Fruit fly (Drosophila melanogaster) whole organism, embryonic: Measurements from ENCODE around the gene Atu.

ENCODE experiments used
- Adf1 ChIP-seq: fragments of 200-800 bp; sonication (Bioruptor generic); IDR thresholded peaks from 2 replicates; pipeline ENCODE4 v1.3.6; 2022; ENCODE audit warnings: missing biosample characterization, missing genetic modification characterization
- Awh ChIP-seq: fragments of 200-800 bp; sonication (Bioruptor generic); IDR thresholded peaks from 2 replicates; pipeline ENCODE4, ENCODE4 v1.3.6; 2022; ENCODE audit warnings: missing biosample characterization, missing genetic modification characterization
- Bteb2 ChIP-seq: fragments of 200-800 bp; sonication (Bioruptor generic); optimal IDR thresholded peaks from 2 replicates; lab custom pipeline; 2016; ENCODE audit warnings: missing biosample characterization, missing genetic modification characterization
- CG10209 ChIP-seq: fragments of 200-800 bp; sonication (Bioruptor generic); optimal IDR thresholded peaks from 3 replicates; lab custom pipeline; 2017; ENCODE audit warnings: missing biosample characterization, mild to moderate bottlenecking, missing genetic modification characterization, missing genetic modification reagents
- CG1024 ChIP-seq: fragments of 200-800 bp; sonication (Bioruptor generic); IDR thresholded peaks from 2 replicates; pipeline ENCODE4 v1.3.6; 2022; ENCODE audit warnings: missing biosample characterization, missing genetic modification characterization
- CG10267 ChIP-seq: fragments of 200-800 bp; sonication (Bioruptor generic); optimal IDR thresholded peaks from 2 replicates; lab custom pipeline; 2018; ENCODE audit warnings: missing biosample characterization, mild to moderate bottlenecking, missing genetic modification characterization, moderate library complexity
- CG10979 ChIP-seq: fragments of 200-800 bp; sonication (Bioruptor generic); optimal IDR thresholded peaks from 2 replicates; lab custom pipeline; 2018; ENCODE audit warnings: missing biosample characterization, mild to moderate bottlenecking, missing genetic modification characterization, moderate library complexity
- CG11723 ChIP-seq: fragments of 200-800 bp; sonication (Bioruptor generic); optimal IDR thresholded peaks from 2 replicates; lab custom pipeline; 2017; ENCODE audit warnings: missing biosample characterization, mild to moderate bottlenecking, missing genetic modification characterization
- CG12659 ChIP-seq: fragments of 200-800 bp; sonication (Bioruptor generic); optimal IDR thresholded peaks from 3 replicates; lab custom pipeline; 2017; ENCODE audit warnings: mild to moderate bottlenecking, missing biosample characterization, missing genetic modification reagents, missing genetic modification characterization
- CG13296 ChIP-seq: fragments of 200-800 bp; sonication (Bioruptor generic); optimal IDR thresholded peaks from 3 replicates; lab custom pipeline; 2018; ENCODE audit warnings: missing biosample characterization, mild to moderate bottlenecking, missing genetic modification characterization
- CG1529 ChIP-seq: fragments of 200-800 bp; sonication (Bioruptor generic); optimal IDR thresholded peaks from 3 replicates; lab custom pipeline; 2018; ENCODE audit warnings: missing biosample characterization, missing genetic modification characterization
- CG1647 ChIP-seq: fragments of 200-800 bp; sonication (Bioruptor generic); optimal IDR thresholded peaks from 3 replicates; lab custom pipeline; 2016; ENCODE audit warnings: missing biosample characterization, missing genetic modification characterization
- CG17802 ChIP-seq: fragments of 200-800 bp; sonication (Bioruptor generic); optimal IDR thresholded peaks from 2 replicates; lab custom pipeline; 2018; ENCODE audit warnings: missing biosample characterization, mild to moderate bottlenecking, missing genetic modification characterization, moderate library complexity
- CG17829 ChIP-seq: fragments of 200-800 bp; optimal IDR thresholded peaks from 2 replicates; lab custom pipeline; 2019; ENCODE audit warnings: missing biosample characterization, mild to moderate bottlenecking, missing genetic modification characterization, moderate library complexity
- CG31388 ChIP-seq: fragments of 200-800 bp; sonication (Bioruptor generic); optimal IDR thresholded peaks from 2 replicates; lab custom pipeline; 2016; ENCODE audit warnings: missing biosample characterization, missing genetic modification characterization
- CG3847 ChIP-seq: fragments of 200-800 bp; sonication (Bioruptor generic); IDR thresholded peaks from 2 replicates; pipeline ENCODE4 v1.3.6; 2022; ENCODE audit warnings: missing biosample characterization, missing genetic modification characterization
- CG4820 ChIP-seq: fragments of 200-800 bp; sonication (Bioruptor generic); optimal IDR thresholded peaks from 3 replicates; lab custom pipeline; 2016; ENCODE audit warnings: missing biosample characterization, missing genetic modification characterization
- CG6813 ChIP-seq: fragments of 200-800 bp; sonication (Bioruptor generic); optimal IDR thresholded peaks from 2 replicates; lab custom pipeline; 2017; ENCODE audit warnings: missing biosample characterization, missing genetic modification characterization, mild to moderate bottlenecking, moderate library complexity, missing genetic modification reagents
- CG7745 ChIP-seq: fragments of 200-800 bp; sonication (Bioruptor generic); optimal IDR thresholded peaks from 2 replicates; lab custom pipeline; 2018; ENCODE audit warnings: missing biosample characterization, mild to moderate bottlenecking, missing genetic modification characterization, moderate library complexity
- CG8290 ChIP-seq, 3 experiments: fragments of 200-800 bp; sonication (Bioruptor generic); optimal IDR thresholded peaks; 2 replicates each; lab custom pipeline; 2016 to 2019; ENCODE audit warnings: missing biosample characterization in 3 of 3, missing genetic modification characterization in 3 of 3, mild to moderate bottlenecking in 2 of 3, moderate library complexity in 1 of 3
- CG8924 ChIP-seq: fragments of 200-800 bp; optimal IDR thresholded peaks from 3 replicates; lab custom pipeline; 2019; ENCODE audit warnings: missing biosample characterization, mild to moderate bottlenecking, missing genetic modification characterization, moderate library complexity
- CG9932 ChIP-seq: fragments of 200-800 bp; sonication (Bioruptor generic); IDR thresholded peaks from 2 replicates; pipeline ENCODE4 v1.3.6; 2022; ENCODE audit warnings: missing biosample characterization, missing genetic modification characterization
- Deaf1 ChIP-seq: fragments of 200-800 bp; optimal IDR thresholded peaks from 3 replicates; lab custom pipeline; 2019; ENCODE audit warnings: missing biosample characterization, mild to moderate bottlenecking, missing genetic modification characterization, moderate library complexity
- Fer1 ChIP-seq: fragments of 200-800 bp; sonication (Bioruptor generic); optimal IDR thresholded peaks from 2 replicates; lab custom pipeline; 2017; ENCODE audit warnings: missing biosample characterization, mild to moderate bottlenecking, missing genetic modification characterization
- Fer3 ChIP-seq: fragments of 200-800 bp; sonication (Bioruptor generic); optimal IDR thresholded peaks from 2 replicates; lab custom pipeline; 2018; ENCODE audit warnings: missing biosample characterization, mild to moderate bottlenecking, missing genetic modification characterization, moderate library complexity
- HLH54F ChIP-seq: fragments of 200-800 bp; sonication (Bioruptor generic); optimal IDR thresholded peaks from 3 replicates; lab custom pipeline; 2016; ENCODE audit warnings: missing biosample characterization, missing genetic modification characterization
- NK7.1 ChIP-seq: fragments of 200-800 bp; sonication (Bioruptor generic); optimal IDR thresholded peaks from 3 replicates; lab custom pipeline; 2016; ENCODE audit warnings: missing biosample characterization, missing genetic modification characterization
- PHDP ChIP-seq: fragments of 200-800 bp; sonication (Bioruptor generic); optimal IDR thresholded peaks from 3 replicates; lab custom pipeline; 2018; ENCODE audit warnings: missing biosample characterization, mild to moderate bottlenecking, missing genetic modification characterization, moderate library complexity
- Stat92E ChIP-seq, 3 experiments: fragments of >200 bp in 2 of 3; fragments of 200-800 bp in 1 of 3; sonication (Bioruptor generic) in 1 of 3; optimal IDR thresholded peaks; 2 replicates each; lab custom pipeline; 2017 to 2019; ENCODE audit warnings: missing biosample characterization in 3 of 3, missing genetic modification characterization in 3 of 3, mild to moderate bottlenecking in 1 of 3, moderate library complexity in 1 of 3
- Tbp ChIP-seq: fragments of >200 bp; optimal IDR thresholded peaks from 2 replicates; lab custom pipeline; 2018; ENCODE audit warnings: missing biosample characterization, missing genetic modification characterization
- Xrp1 ChIP-seq: fragments of 200-800 bp; sonication (Bioruptor generic); IDR thresholded peaks from 2 replicates; pipeline ENCODE4 v1.3.6; 2022; ENCODE audit warnings: missing biosample characterization, missing genetic modification characterization
- al ChIP-seq: fragments of 200-800 bp; sonication (Bioruptor generic); IDR thresholded peaks from 2 replicates; pipeline ENCODE4 v1.3.6; 2022; ENCODE audit warnings: missing biosample characterization, missing genetic modification characterization
- ase ChIP-seq: fragments of 200-800 bp; sonication (Bioruptor generic); IDR thresholded peaks from 3 replicates; pipeline ENCODE4 v1.3.6; 2022; ENCODE audit warnings: missing biosample characterization, missing genetic modification characterization
- cato ChIP-seq: fragments of 200-800 bp; sonication (Bioruptor generic); optimal IDR thresholded peaks from 2 replicates; lab custom pipeline; 2016; ENCODE audit warnings: missing biosample characterization, missing genetic modification characterization, borderline replicate concordance
- cg ChIP-seq: fragments of 200-800 bp; sonication (Bioruptor generic); optimal IDR thresholded peaks from 3 replicates; lab custom pipeline; 2019; ENCODE audit warnings: missing biosample characterization, mild to moderate bottlenecking, missing genetic modification characterization, moderate library complexity
- corto ChIP-seq: fragments of 200-800 bp; sonication (Bioruptor generic); optimal IDR thresholded peaks from 2 replicates; lab custom pipeline; 2016; ENCODE audit warnings: missing biosample characterization, mild to moderate bottlenecking, missing genetic modification characterization, moderate library complexity
- dati ChIP-seq: fragments of 200-800 bp; sonication (Bioruptor generic); IDR thresholded peaks from 2 replicates; pipeline ENCODE4 v1.3.6; 2022; ENCODE audit warnings: missing biosample characterization, missing genetic modification characterization
- dm ChIP-seq: fragments of 200-800 bp; sonication (Bioruptor generic); optimal IDR thresholded peaks from 3 replicates; lab custom pipeline; 2016; ENCODE audit warnings: missing biosample characterization, missing genetic modification characterization
- eyg ChIP-seq: fragments of 200-800 bp; sonication (Bioruptor generic); optimal IDR thresholded peaks from 3 replicates; lab custom pipeline; 2016; ENCODE audit warnings: missing biosample characterization, missing genetic modification characterization
- gem ChIP-seq: fragments of 200-800 bp; sonication (Bioruptor generic); optimal IDR thresholded peaks from 2 replicates; lab custom pipeline; 2019; ENCODE audit warnings: missing biosample characterization, mild to moderate bottlenecking, missing genetic modification characterization, moderate library complexity
- gro ChIP-seq: fragments of 200-800 bp; sonication (Bioruptor generic); optimal IDR thresholded peaks from 2 replicates; lab custom pipeline; 2016; ENCODE audit warnings: missing biosample characterization, missing genetic modification characterization
- insv ChIP-seq, 2 experiments: fragments of 200-800 bp; sonication (Bioruptor generic); optimal IDR thresholded peaks; 3 replicates each; lab custom pipeline; 2016 to 2018; ENCODE audit warnings: missing biosample characterization in 2 of 2, missing genetic modification characterization in 2 of 2
- jumu ChIP-seq: fragments of 200-800 bp; sonication (Bioruptor generic); optimal IDR thresholded peaks from 3 replicates; lab custom pipeline; 2016; ENCODE audit warnings: missing biosample characterization, missing genetic modification characterization
- kay ChIP-seq: fragments of 200-800 bp; sonication (Bioruptor generic); optimal IDR thresholded peaks from 2 replicates; lab custom pipeline; 2016; ENCODE audit warnings: missing biosample characterization, missing genetic modification characterization
- kni ChIP-seq: fragments of 200-800 bp; sonication (Bioruptor generic); optimal IDR thresholded peaks from 3 replicates; lab custom pipeline; 2017; ENCODE audit warnings: mild to moderate bottlenecking, missing biosample characterization, missing genetic modification reagents, missing genetic modification characterization
- odd ChIP-seq: fragments of 200-800 bp; sonication (Bioruptor generic); optimal IDR thresholded peaks from 2 replicates; lab custom pipeline; 2017; ENCODE audit warnings: missing biosample characterization, mild to moderate bottlenecking, missing genetic modification characterization
- pb ChIP-seq: fragments of 200-800 bp; sonication (Bioruptor generic); optimal IDR thresholded peaks from 3 replicates; lab custom pipeline; 2016; ENCODE audit warnings: missing biosample characterization, missing genetic modification characterization
- peb ChIP-seq: fragments of 200-800 bp; sonication (Bioruptor generic); IDR thresholded peaks from 2 replicates; pipeline ENCODE4 v1.3.6; 2022; ENCODE audit warnings: missing biosample characterization, missing genetic modification characterization
- slou ChIP-seq: fragments of 200-800 bp; sonication (Bioruptor generic); optimal IDR thresholded peaks from 3 replicates; lab custom pipeline; 2016; ENCODE audit warnings: missing biosample characterization, missing genetic modification characterization
- slp2 ChIP-seq: fragments of 200-800 bp; sonication (Bioruptor generic); optimal IDR thresholded peaks from 2 replicates; lab custom pipeline; 2016; ENCODE audit warnings: missing biosample characterization, missing genetic modification characterization

Gene Atu

dm6 chr3R:5600361-5601043 lies 12.7 kb upstream of the Atu start (continued):
- TF ChIP-seq PHDP (tag; lab: Kevin White, UChicago) (peak; percentile 13), Xrp1 (GFP tag; lab: Robert Waterston, UW) (no peak), kay (GFP tag; lab: Kevin White, UChicago) (peak; percentile 37), peb (GFP tag; lab: Robert Waterston, UW) (no peak), Awh (no peak), kni (GFP tag; lab: Kevin White, UChicago) (peak; percentile 76), slp2 (GFP tag; lab: Kevin White, UChicago) (no peak), slou (GFP tag; lab: Kevin White, UChicago) (no peak), Fer3 (tag; lab: Kevin White, UChicago) (peak; percentile 18), corto (GFP tag; lab: Kevin White, UChicago) (peak; percentile 55), jumu (GFP tag; lab: Kevin White, UChicago) (peak; percentile 9), CG1529 (GFP tag; lab: Kevin White, UChicago) (no peak), CG1647 (GFP tag; lab: Kevin White, UChicago) (no peak), CG31388 (no peak), CG17829 (tag; lab: Kevin White, UChicago) (peak; percentile 63), NK7.1 (GFP tag; lab: Kevin White, UChicago) (no peak), CG8290 (GFP tag; optimal IDR thresholded peaks at IDR 0.05; lab: Kevin White, UChicago) (no peak), CG8290 (tag; optimal IDR thresholded peaks at IDR 0.05; lab: Kevin White, UChicago) (peak in 1 of 2 experiments; percentile 75), Tbp (GFP tag; lab: Kevin White, UChicago) (peak; percentile 82), CG10209 (GFP tag; lab: Kevin White, UChicago) (no peak), Adf1 (GFP tag; lab: Robert Waterston, UW) (no peak), eyg (peak; percentile 14), ase (GFP tag; lab: Robert Waterston, UW) (no peak), gro (GFP tag; lab: Kevin White, UChicago) (peak; percentile 49), CG7745 (tag; lab: Kevin White, UChicago) (peak; percentile 20), CG6813 (GFP tag; lab: Kevin White, UChicago) (no peak), al (GFP tag; lab: Robert Waterston, UW) (no peak), cato (GFP tag; lab: Kevin White, UChicago) (no peak), Bteb2 (GFP tag; lab: Kevin White, UChicago) (no peak), CG4820 (GFP tag; lab: Kevin White, UChicago) (no peak), CG1024 (GFP tag; lab: Robert Waterston, UW) (no peak), insv (GFP tag; optimal IDR thresholded peaks at IDR 0.05; lab: Kevin White, UChicago) (no peak), cg (GFP tag; lab: Kevin White, UChicago) (peak; percentile 47), CG10267 (tag; lab: Kevin White, UChicago) (no peak), CG12659 (GFP tag; lab: Kevin White, UChicago) (peak; percentile 16), CG17802 (tag; lab: Kevin White, UChicago) (no peak), CG8924 (tag; lab: Kevin White, UChicago) (peak; percentile 55), Stat92E (GFP tag; optimal IDR thresholded peaks at IDR 0.05; lab: Kevin White, UChicago) (peak in 1 of 3 experiments; percentile 17), dm (GFP tag; lab: Kevin White, UChicago) (peak; percentile 95), Deaf1 (tag; lab: Kevin White, UChicago) (peak; percentile 100), CG9932 (GFP tag; lab: Robert Waterston, UW) (no peak), CG11723 (GFP tag; lab: Kevin White, UChicago) (no peak), CG3847 (GFP tag; lab: Robert Waterston, UW) (no peak), HLH54F (GFP tag; lab: Kevin White, UChicago) (no peak), Fer1 (peak; percentile 42), CG10979 (tag; lab: Kevin White, UChicago) (no peak), odd (GFP tag; lab: Kevin White, UChicago) (peak; percentile 21), CG13296 (GFP tag; lab: Kevin White, UChicago) (peak; percentile 33), dati (GFP tag; lab: Robert Waterston, UW) (no peak), pb (GFP tag; lab: Kevin White, UChicago) (peak; percentile 5), gem (tag; lab: Kevin White, UChicago) (no peak)
